Fruit fly (Drosophila melanogaster): ENCODE measurements around the gene lmgB.
A peak's percentile ranks its signal among the peaks of the same experiment; 100 is the strongest.

lmgB gene

dm6 chr2L:8543102-8543501 lies 14.7 kb upstream of the lmgB start (continued):
- TF ChIP-seq CG9932 (GFP tag; IDR thresholded peaks at IDR 0.05) (no peak), mld (GFP tag; IDR thresholded peaks at IDR 0.05; ENCODE audit: partially characterized antibody) (no peak), Elba2 (GFP tag; optimal IDR thresholded peaks at IDR 0.05) (no peak), CG17829 (tag; optimal IDR thresholded peaks at IDR 0.05) (peak; percentile 42), grn (GFP tag; optimal IDR thresholded peaks at IDR 0.05) (no peak), CG6854 (GFP tag; optimal IDR thresholded peaks at IDR 0.05) (no peak), hth (optimal IDR thresholded peaks at IDR 0.05) (no peak), E2f2 (GFP tag; IDR thresholded peaks at IDR 0.05) (no peak; the same call in 1 of the 2 replicates), CG15514 (GFP tag; optimal IDR thresholded peaks at IDR 0.05) (peak; percentile 20), Doc3 (GFP tag; IDR thresholded peaks at IDR 0.05; ENCODE audit: partially characterized antibody) (no peak), CG2875 (GFP tag; optimal IDR thresholded peaks at IDR 0.05) (peak; percentile 41), ewg (GFP tag; optimal IDR thresholded peaks at IDR 0.05) (peak; percentile 38), CrebB (tag; optimal IDR thresholded peaks at IDR 0.05) (no peak), wdn (GFP tag; IDR thresholded peaks at IDR 0.05) (no peak), usp (GFP tag; optimal IDR thresholded peaks at IDR 0.05) (no peak), amos (GFP tag; IDR thresholded peaks at IDR 0.05; ENCODE audit: partially characterized antibody) (peak; percentile 38), CG3065 (GFP tag; optimal IDR thresholded peaks at IDR 0.05) (no peak), pros (GFP tag; optimal IDR thresholded peaks at IDR 0.05) (no peak), yki (optimal IDR thresholded peaks at IDR 0.05) (no peak), Pdp1 (GFP tag; optimal IDR thresholded peaks at IDR 0.05) (peak in 1 of 2 experiments; percentile 30), CG1024 (GFP tag; IDR thresholded peaks at IDR 0.05) (no peak), CG42726 (GFP tag; IDR thresholded peaks at IDR 0.05; ENCODE audit: partially characterized antibody) (peak; percentile 47; the same call in 1 of the 2 replicates), gro (GFP tag; optimal IDR thresholded peaks at IDR 0.05) (no peak), lmd (GFP tag; IDR thresholded peaks at IDR 0.05) (no peak), onecut (GFP tag; IDR thresholded peaks at IDR 0.05) (peak; percentile 58), MBD-R2 (GFP tag; IDR thresholded peaks at IDR 0.05) (no peak), Bgb (GFP tag; IDR thresholded peaks at IDR 0.05; ENCODE audit: partially characterized antibody) (peak; percentile 37; the same call in 1 of the 2 replicates), HLH3B (GFP tag; IDR thresholded peaks at IDR 0.05) (no peak), emc (GFP tag; optimal IDR thresholded peaks at IDR 0.05) (no peak), CG11398 (GFP tag; optimal IDR thresholded peaks at IDR 0.05) (no peak), Atf-2 (GFP tag; optimal IDR thresholded peaks at IDR 0.05) (no peak), Sry-β (GFP tag; optimal IDR thresholded peaks at IDR 0.05) (no peak), CG2678 (tag; optimal IDR thresholded peaks at IDR 0.05) (no peak), CG16813 (GFP tag; IDR thresholded peaks at IDR 0.05; ENCODE audit: partially characterized antibody) (no peak; the same call in 2 of the 3 replicates), HLH4C (GFP tag; IDR thresholded peaks at IDR 0.05; ENCODE audit: partially characterized antibody) (no peak), CG13624 (GFP tag; optimal IDR thresholded peaks at IDR 0.05) (no peak), Atf6 (GFP tag; IDR thresholded peaks at IDR 0.05) (0 out of 2 replicates have a peak, but pooled peaks have one; percentile 17), esg (GFP tag; conservative IDR thresholded peaks at IDR 0.05) (no peak), Mrtf (GFP tag; IDR thresholded peaks at IDR 0.05) (no peak), pum (GFP tag; optimal IDR thresholded peaks at IDR 0.05) (no peak), tio (GFP tag; optimal IDR thresholded peaks at IDR 0.05) (no peak), CG17328 (GFP tag; IDR thresholded peaks at IDR 0.05) (0 out of 2 replicates have a peak, but pooled peaks have one; percentile 8), Hand (GFP tag; optimal IDR thresholded peaks at IDR 0.05) (no peak), CG33213 (GFP tag; optimal IDR thresholded peaks at IDR 0.05) (peak; percentile 38), D19A (tag; optimal IDR thresholded peaks at IDR 0.05) (peak; percentile 19), slbo (GFP tag; IDR thresholded peaks at IDR 0.05) (no peak), MTF-1 (GFP tag; optimal IDR thresholded peaks at IDR 0.05; ENCODE audit: borderline replicate concordance) (peak; percentile 8), sens-2 (GFP tag; IDR thresholded peaks at IDR 0.05) (no peak; the same call in 1 of the 2 replicates), CG2120 (GFP tag; optimal IDR thresholded peaks at IDR 0.05) (no peak), NC2β (GFP tag; optimal IDR thresholded peaks at IDR 0.05) (peak; percentile 43), CG12769 (tag; optimal IDR thresholded peaks at IDR 0.05) (peak; percentile 27)
